Fruit fly (Drosophila melanogaster): ENCODE measurements around the gene mnb.

mnb gene

dm6 chrX:17844623-17845022 is 42.4 kb downstream of the mnb start, which contains the start of the genes CG8142 and Ucp4A:
Gene CG8142 (minus strand): TSS chrX:17844704.
Gene Ucp4A (plus strand): TSS chrX:17844949.
- TF ChIP-seq CG9727 (GFP tag; optimal IDR thresholded peaks at IDR 0.05) (peak; percentile 93), CG6791 (GFP tag; IDR thresholded peaks at IDR 0.05; ENCODE audit: partially characterized antibody) (no peak), CG4424 (GFP tag; optimal IDR thresholded peaks at IDR 0.05) (peak; percentile 91), Xbp1 (GFP tag; optimal IDR thresholded peaks at IDR 0.05) (peak; percentile 94), CTCF (GFP tag; optimal IDR thresholded peaks at IDR 0.05) (no peak), CG11085 (GFP tag; IDR thresholded peaks at IDR 0.05) (peak; percentile 96), CG34422 (GFP tag; IDR thresholded peaks at IDR 0.05) (peak; percentile 97), Dbx (GFP tag; IDR thresholded peaks at IDR 0.05) (peak; percentile 92; the same call in 2 of the 3 replicates), CG8924 (tag; optimal IDR thresholded peaks at IDR 0.05) (peak; percentile 93), Stat92E (GFP tag; optimal IDR thresholded peaks at IDR 0.05) (no peak), amos (GFP tag; IDR thresholded peaks at IDR 0.05; ENCODE audit: partially characterized antibody) (peak; percentile 17; the same call in 1 of the 2 replicates), tgo (GFP tag; IDR thresholded peaks at IDR 0.05) (peak; percentile 98), repo (GFP tag; optimal IDR thresholded peaks at IDR 0.05) (no peak), CG8765 (GFP tag; IDR thresholded peaks at IDR 0.05) (peak; percentile 88), CG6765 (GFP tag; optimal IDR thresholded peaks at IDR 0.05) (peak; percentile 77), hkb (optimal IDR thresholded peaks at IDR 0.05) (peak; percentile 54), hkb (GFP tag; IDR thresholded peaks at IDR 0.05) (peak; percentile 89), ttk (GFP tag; IDR thresholded peaks at IDR 0.05) (peak; percentile 97), CG3995 (GFP tag; optimal IDR thresholded peaks at IDR 0.05) (peak; percentile 39), CG10654 (GFP tag; optimal IDR thresholded peaks at IDR 0.05) (peak; percentile 91), Ravus (GFP tag; IDR thresholded peaks at IDR 0.05) (peak; percentile 80), salm (tag; optimal IDR thresholded peaks at IDR 0.05) (peak; percentile 61), CG6272 (GFP tag; IDR thresholded peaks at IDR 0.05) (peak; percentile 96), CG32767 (GFP tag; IDR thresholded peaks at IDR 0.05) (peak; percentile 95), az2 (GFP tag; optimal IDR thresholded peaks at IDR 0.05) (peak; percentile 90), pum (GFP tag; optimal IDR thresholded peaks at IDR 0.05) (peak; percentile 66), Eip74EF (GFP tag; optimal IDR thresholded peaks at IDR 0.05) (peak in 1 of 2 experiments; percentile 56), CG12299 (tag; optimal IDR thresholded peaks at IDR 0.05) (peak; percentile 82), sens (GFP tag) (peak; percentile 86), gt (GFP tag; IDR thresholded peaks at IDR 0.05) (peak; percentile 85), ssp (GFP tag; IDR thresholded peaks at IDR 0.05) (peak; percentile 93), E2f2 (GFP tag; IDR thresholded peaks at IDR 0.05) (peak; percentile 86), CG6654 (GFP tag; optimal IDR thresholded peaks at IDR 0.05) (peak; percentile 62), MBD-R2 (GFP tag; IDR thresholded peaks at IDR 0.05) (peak; percentile 89), CG15011 (GFP tag; optimal IDR thresholded peaks at IDR 0.05) (peak; percentile 82), Jarid2 (GFP tag; optimal IDR thresholded peaks at IDR 0.05) (no peak), jumu (GFP tag; optimal IDR thresholded peaks at IDR 0.05) (peak; percentile 27), CG11560 (tag; IDR thresholded peaks at IDR 0.05) (peak; percentile 85), CG3163 (GFP tag; optimal IDR thresholded peaks at IDR 0.05) (no peak), cato (GFP tag; optimal IDR thresholded peaks at IDR 0.05; ENCODE audit: borderline replicate concordance) (peak; percentile 86), Sin3A (optimal IDR thresholded peaks at IDR 0.05) (peak; percentile 10), Dp (GFP tag; optimal IDR thresholded peaks at IDR 0.05) (peak; percentile 71), CoRest (tag; optimal IDR thresholded peaks at IDR 0.05) (peak; percentile 95), CrebB (tag; optimal IDR thresholded peaks at IDR 0.05) (peak; percentile 66), chm (GFP tag; IDR thresholded peaks at IDR 0.05) (peak; percentile 83), CG14050 (GFP tag; IDR thresholded peaks at IDR 0.05) (peak; percentile 92), Fer1 (GFP tag; optimal IDR thresholded peaks at IDR 0.05) (peak; percentile 93), bsh (GFP tag; optimal IDR thresholded peaks at IDR 0.05) (peak; percentile 21 to 92), oc (tag; optimal IDR thresholded peaks at IDR 0.05) (peak; percentile 78), pita (GFP tag; optimal IDR thresholded peaks at IDR 0.05) (no peak), vnd (GFP tag; IDR thresholded peaks at IDR 0.05; ENCODE audit: partially characterized antibody) (no peak), unc-4 (GFP tag; IDR thresholded peaks at IDR 0.05; ENCODE audit: partially characterized antibody) (no peak)

Measured in whole organism, embryonic.